Worm (Caenorhabditis elegans): ENCODE data around the gene T26H8.4.

DNA sequence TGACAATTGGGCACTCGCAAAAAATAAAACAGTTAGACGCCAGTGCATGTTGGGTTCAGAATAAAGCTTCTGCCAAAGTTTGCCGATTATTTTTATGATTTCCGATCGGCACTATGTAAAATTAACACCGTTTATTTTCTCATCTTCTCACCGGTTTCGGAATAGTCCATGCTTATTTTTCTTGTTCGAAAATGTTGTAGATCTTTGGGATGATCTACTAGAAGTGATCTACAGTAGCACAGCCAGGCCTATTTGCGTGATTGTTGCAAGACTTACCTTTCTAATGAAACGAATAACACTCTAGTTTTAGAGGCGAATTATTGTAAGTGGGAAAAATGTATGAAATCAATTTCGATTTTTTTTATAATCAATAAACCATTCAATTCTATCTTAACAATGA is 44.0 kb upstream of the T26H8.4 start, which contains the start of gene clec-231:
- TF ChIP-seq ama-1 (optimal IDR thresholded peaks at IDR 0.05): no peak
- TF ChIP-seq elt-2 (tag; optimal IDR thresholded peaks at IDR 0.05): no peak
- TF ChIP-seq hlh-17 (GFP tag; optimal IDR thresholded peaks at IDR 0.05; ENCODE audit: borderline replicate concordance): no peak
- TF ChIP-seq zag-1 (tag; optimal IDR thresholded peaks at IDR 0.05): no peak
- TF ChIP-seq alr-1 (tag; optimal IDR thresholded peaks at IDR 0.05; ENCODE audit: borderline replicate concordance): no peak
- TF ChIP-seq mdl-1 (tag; optimal IDR thresholded peaks at IDR 0.05): no peak
- no peak for TF ChIP-seq dpl-1 (GFP tag; optimal IDR thresholded peaks at IDR 0.05)
- TF ChIP-seq aly-2 (tag; optimal IDR thresholded peaks at IDR 0.05): no peak
- TF ChIP-seq unc-62 (GFP tag; optimal IDR thresholded peaks at IDR 0.05): no peak
- TF ChIP-seq lin-13 (GFP tag; optimal IDR thresholded peaks at IDR 0.05): no peak
- no peak for TF ChIP-seq pax-3 (tag; optimal IDR thresholded peaks at IDR 0.05)
- TF ChIP-seq nhr-77 (tag; optimal IDR thresholded peaks at IDR 0.05): no peak
- TF ChIP-seq unc-86 (tag; optimal IDR thresholded peaks at IDR 0.05): no peak

Measured in whole organism, L1 larva.